Worm (Caenorhabditis elegans) whole organism, midembryonic: Measurements from ENCODE around the gene col-149.

Experiments
- T22C8.4 ChIP-seq: fragments of 200-800 bp; sonication (Bioruptor generic); IDR thresholded peaks from 2 replicates; pipeline ENCODE4 v1.3.6; 2022; ENCODE audit warnings: missing genetic modification characterization, missing compliant biosample characterization
- cog-1 ChIP-seq: sonication (generic microtip); optimal IDR thresholded peaks from 2 replicates; lab custom pipeline; 2016; ENCODE audit warnings: missing genetic modification characterization, missing compliant biosample characterization
- flt-1 ChIP-seq: fragments of 200-800 bp; sonication (Bioruptor generic); IDR thresholded peaks from 2 replicates; pipeline ENCODE4 v1.3.6; 2022; ENCODE audit warnings: missing genetic modification characterization, missing compliant biosample characterization
- klf-2 ChIP-seq: fragments of 200-800 bp; sonication (Bioruptor generic); conservative IDR thresholded peaks from 2 replicates; pipeline ENCODE4 v1.3.6; 2022; ENCODE audit warnings: missing genetic modification reagents, missing genetic modification characterization, missing compliant biosample characterization
- med-1 ChIP-seq: sonication (generic microtip); optimal IDR thresholded peaks from 2 replicates; lab custom pipeline; 2017; ENCODE audit warnings: missing genetic modification characterization, mild to moderate bottlenecking, missing compliant biosample characterization, antibody characterized with exemption, missing genetic modification reagents; ENCODE audit not compliant: insufficient read depth
- tab-1 ChIP-seq: fragments of 200-800 bp; sonication (Bioruptor generic); IDR thresholded peaks from 2 replicates; pipeline ENCODE4 v1.3.6; 2022; ENCODE audit warnings: missing genetic modification characterization, missing compliant biosample characterization
- ztf-23 ChIP-seq: fragments of 200-800 bp; sonication (Bioruptor generic); IDR thresholded peaks from 2 replicates; pipeline ENCODE4 v1.3.6; 2022; ENCODE audit warnings: missing genetic modification reagents, missing genetic modification characterization, missing compliant biosample characterization
- ztf-29 ChIP-seq: fragments of 200-800 bp; sonication (Bioruptor generic); IDR thresholded peaks from 2 replicates; pipeline ENCODE4 v1.3.6; 2022; ENCODE audit warnings: missing genetic modification reagents, missing genetic modification characterization, missing compliant biosample characterization

- no peak for TF ChIP-seq cog-1
- TF ChIP-seq med-1: no peak
- no peak for TF ChIP-seq ztf-23 (GFP tag; lab: Robert Waterston, UW)
- TF ChIP-seq ztf-29: no peak
- no peak for TF ChIP-seq klf-2 (GFP tag; lab: Robert Waterston, UW)
- no peak for TF ChIP-seq tab-1 (GFP tag; lab: Robert Waterston, UW)
- no peak for TF ChIP-seq flt-1 (GFP tag; lab: Robert Waterston, UW)
- no peak for TF ChIP-seq T22C8.4 (GFP tag; lab: Robert Waterston, UW)
Measured at ce11 chrV:10244018-10244720, 48.5 kb downstream of the col-149 start.
